Worm (Caenorhabditis elegans) whole organism, mixed stage, embryonic: ENCODE data around the gene nhr-20.

Experiments
- mep-1 ChIP-seq: fragments of 150-350 bp; optimal IDR thresholded peaks from 2 replicates; lab custom pipeline; 2017; ENCODE audit warnings: missing biosample characterization, missing genetic modification reagents, missing genetic modification characterization, inconsistent platforms
- nhr-12 ChIP-seq: fragments of 150-350 bp; optimal IDR thresholded peaks from 2 replicates; lab custom pipeline; 2014; ENCODE audit warnings: missing biosample characterization, missing genetic modification characterization
- snpc-4 ChIP-seq: fragments of 150-350 bp; optimal IDR thresholded peaks from 2 replicates; lab custom pipeline; 2014; ENCODE audit warnings: missing biosample characterization, missing genetic modification characterization

DNA sequence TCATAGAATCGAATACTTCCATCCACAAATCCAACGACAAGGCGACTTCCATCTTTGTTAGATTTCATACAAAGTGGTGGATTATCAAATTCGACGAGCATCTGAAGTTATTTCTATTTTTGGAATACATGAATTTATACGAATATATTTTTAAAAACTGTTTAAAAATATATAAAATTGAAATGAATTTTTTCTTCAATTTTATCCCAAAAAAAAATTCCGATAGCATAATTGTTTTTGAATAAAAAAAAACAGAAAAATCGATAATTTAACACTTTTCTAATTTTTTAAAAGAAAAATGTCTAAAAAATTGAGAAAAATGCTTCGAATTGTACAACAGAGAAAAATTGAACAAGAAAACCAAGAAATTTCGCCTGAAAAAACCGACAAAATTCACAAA lies 14.6 kb upstream of the nhr-20 start, which contains the start of gene Y44F5A.1:
- TF ChIP-seq nhr-12 (no peak), snpc-4 (no peak), mep-1 (tag; lab: Kevin White, UChicago) (no peak)
